Worm (Caenorhabditis elegans) whole organism, young adult: ENCODE data around the gene W08E12.4.

Experiments
- B0019.2 ChIP-seq: fragments of 200-800 bp; sonication (Bioruptor generic); conservative IDR thresholded peaks from 2 replicates; pipeline ENCODE4 v1.3.6; 2022; ENCODE audit warnings: missing genetic modification reagents, missing genetic modification characterization, missing compliant biosample characterization
- B0336.3 ChIP-seq: fragments of 200-800 bp; sonication (Bioruptor generic); IDR thresholded peaks from 2 replicates; pipeline ENCODE4 v1.3.6; 2022; ENCODE audit warnings: missing genetic modification characterization, missing compliant biosample characterization
- F10E7.11 ChIP-seq: sonication (generic microtip); optimal IDR thresholded peaks from 2 replicates; lab custom pipeline; 2017; ENCODE audit warnings: mild to moderate bottlenecking, missing genetic modification characterization, moderate library complexity, missing compliant biosample characterization
- F22D6.2 ChIP-seq: sonication (generic microtip); optimal IDR thresholded peaks from 2 replicates; lab custom pipeline; 2016; ENCODE audit warnings: mild to moderate bottlenecking, missing genetic modification characterization, missing compliant biosample characterization
- F23B12.7 ChIP-seq: sonication (generic microtip); optimal IDR thresholded peaks from 2 replicates; lab custom pipeline; 2017; ENCODE audit warnings: missing genetic modification characterization, mild to moderate bottlenecking, missing compliant biosample characterization, antibody characterized with exemption, moderate library complexity; ENCODE audit not compliant: insufficient read depth
- F33H1.4 ChIP-seq: fragments of 200-800 bp; sonication (Bioruptor generic); IDR thresholded peaks from 2 replicates; pipeline ENCODE4 v1.3.6; 2022; ENCODE audit warnings: missing genetic modification reagents, missing genetic modification characterization, missing compliant biosample characterization
- F37B4.10 ChIP-seq: fragments of 200-800 bp; sonication (Bioruptor generic); IDR thresholded peaks from 2 replicates; pipeline ENCODE4 v1.3.6; 2022; ENCODE audit warnings: missing genetic modification characterization, missing compliant biosample characterization
- K11D2.4 ChIP-seq: fragments of 200-800 bp; sonication (Bioruptor generic); IDR thresholded peaks from 2 replicates; pipeline ENCODE4 v1.3.6; 2022; ENCODE audit warnings: missing genetic modification reagents, missing genetic modification characterization, missing compliant biosample characterization
- T07F8.4 ChIP-seq: sonication (generic microtip); optimal IDR thresholded peaks from 2 replicates; lab custom pipeline; 2016; ENCODE audit warnings: mild to moderate bottlenecking, missing genetic modification characterization, moderate library complexity, missing compliant biosample characterization
- Y53F4B.3 ChIP-seq: fragments of 200-800 bp; sonication (Bioruptor generic); IDR thresholded peaks from 2 replicates; pipeline ENCODE4 v1.3.6; 2022; ENCODE audit warnings: missing genetic modification reagents, missing genetic modification characterization, missing compliant biosample characterization
- ZK185.1 ChIP-seq: sonication (generic microtip); optimal IDR thresholded peaks from 2 replicates; lab custom pipeline; 2016; ENCODE audit warnings: mild to moderate bottlenecking, missing genetic modification characterization, missing compliant biosample characterization; ENCODE audit not compliant: poor library complexity, severe bottlenecking
- aptf-2 ChIP-seq: fragments of 200-800 bp; sonication (Bioruptor generic); conservative IDR thresholded peaks from 2 replicates; pipeline ENCODE4 v1.3.6; 2022; ENCODE audit warnings: missing genetic modification reagents, missing genetic modification characterization, missing compliant biosample characterization
- aptf-3 ChIP-seq: fragments of 200-800 bp; sonication (Bioruptor generic); IDR thresholded peaks from 2 replicates; pipeline ENCODE4 v1.3.6; 2022; ENCODE audit warnings: missing genetic modification characterization, missing compliant biosample characterization
- athp-1 ChIP-seq: sonication (generic microtip); optimal IDR thresholded peaks from 2 replicates; lab custom pipeline; 2017; ENCODE audit warnings: mild to moderate bottlenecking, missing genetic modification characterization, missing compliant biosample characterization
- attf-6 ChIP-seq: fragments of 200-800 bp; sonication (Bioruptor generic); IDR thresholded peaks from 2 replicates; pipeline ENCODE4 v1.3.6; 2022; ENCODE audit warnings: missing genetic modification reagents, missing genetic modification characterization, missing compliant biosample characterization
- cebp-2 ChIP-seq: fragments of 200-800 bp; sonication (Bioruptor generic); IDR thresholded peaks from 2 replicates; pipeline ENCODE4 v1.3.6; 2022; ENCODE audit warnings: missing genetic modification characterization, missing compliant biosample characterization
- ceh-100 ChIP-seq: fragments of 200-800 bp; sonication (Bioruptor generic); IDR thresholded peaks from 2 replicates; pipeline ENCODE4 v1.3.6; 2022; ENCODE audit warnings: missing genetic modification reagents, missing genetic modification characterization, missing compliant biosample characterization
- ceh-58 ChIP-seq: fragments of 200-800 bp; sonication (Bioruptor generic); IDR thresholded peaks from 2 replicates; pipeline ENCODE4 v1.3.6; 2022; ENCODE audit warnings: missing genetic modification characterization, missing compliant biosample characterization
- ceh-79 ChIP-seq: sonication (generic microtip); optimal IDR thresholded peaks from 2 replicates; lab custom pipeline; 2017; ENCODE audit warnings: mild to moderate bottlenecking, missing genetic modification characterization, missing compliant biosample characterization
- ceh-91 ChIP-seq: fragments of 200-800 bp; sonication (Bioruptor generic); IDR thresholded peaks from 2 replicates; pipeline ENCODE4 v1.3.6; 2022; ENCODE audit warnings: missing genetic modification reagents, missing genetic modification characterization, missing compliant biosample characterization
- dpff-1 ChIP-seq: sonication (generic microtip); optimal IDR thresholded peaks from 2 replicates; lab custom pipeline; 2017; ENCODE audit warnings: mild to moderate bottlenecking, missing genetic modification characterization, missing compliant biosample characterization
- efl-1 ChIP-seq: fragments of 150-350 bp; optimal IDR thresholded peaks from 2 replicates; lab custom pipeline; 2014; ENCODE audit warnings: missing biosample characterization, missing genetic modification reagents, missing genetic modification characterization
- egl-44 ChIP-seq: fragments of 200-800 bp; sonication (Bioruptor generic); IDR thresholded peaks from 2 replicates; pipeline ENCODE4 v1.3.6; 2022; ENCODE audit warnings: missing genetic modification reagents, missing genetic modification characterization, missing compliant biosample characterization
- egrh-3 ChIP-seq: fragments of 200-800 bp; sonication (Bioruptor generic); IDR thresholded peaks from 2 replicates; pipeline ENCODE4 v1.3.6; 2022; ENCODE audit warnings: missing genetic modification reagents, missing genetic modification characterization, missing compliant biosample characterization
- ets-4 ChIP-seq: fragments of 200-800 bp; sonication (Bioruptor generic); optimal IDR thresholded peaks from 2 replicates; lab custom pipeline; 2018; ENCODE audit warnings: mild to moderate bottlenecking, missing genetic modification characterization, missing compliant biosample characterization
- fkh-3 ChIP-seq: sonication (generic microtip); optimal IDR thresholded peaks from 2 replicates; lab custom pipeline; 2016; ENCODE audit warnings: mild to moderate bottlenecking, missing genetic modification characterization, missing compliant biosample characterization
- gei-17 ChIP-seq: fragments of 200-800 bp; sonication (Bioruptor generic); optimal IDR thresholded peaks from 2 replicates; lab custom pipeline; 2018; ENCODE audit warnings: mild to moderate bottlenecking, missing genetic modification characterization, missing compliant biosample characterization
- hlh-12 ChIP-seq: sonication (generic microtip); optimal IDR thresholded peaks from 2 replicates; lab custom pipeline; 2016; ENCODE audit warnings: missing genetic modification characterization, missing compliant biosample characterization
- hmg-1.2 ChIP-seq: fragments of 200-800 bp; sonication (Bioruptor generic); IDR thresholded peaks from 2 replicates; pipeline ENCODE4 v1.3.6; 2022; ENCODE audit warnings: missing genetic modification reagents, missing genetic modification characterization, missing compliant biosample characterization
- hrde-1 ChIP-seq: sonication (generic microtip); optimal IDR thresholded peaks from 2 replicates; lab custom pipeline; 2016; ENCODE audit warnings: missing genetic modification characterization, mild to moderate bottlenecking, missing compliant biosample characterization, moderate library complexity, missing genotype, missing genetic modification reagents, borderline replicate concordance
- lag-1 ChIP-seq: fragments of 200-800 bp; sonication (Bioruptor generic); IDR thresholded peaks from 2 replicates; pipeline ENCODE4 v1.3.6; 2022; ENCODE audit warnings: missing genetic modification reagents, missing genetic modification characterization, missing compliant biosample characterization
- let-526 ChIP-seq: fragments of 200-800 bp; sonication (Bioruptor generic); IDR thresholded peaks from 2 replicates; pipeline ENCODE4 v1.3.6; 2022; ENCODE audit warnings: missing genetic modification reagents, missing genetic modification characterization, missing compliant biosample characterization
- let-607 ChIP-seq, 2 experiments: fragments of 200-800 bp in 1 of 2; sonication (Bioruptor generic) in 1 of 2; sonication (generic microtip) in 1 of 2; optimal IDR thresholded peaks; 2 replicates each; lab custom pipeline; 2016 to 2018; ENCODE audit warnings: mild to moderate bottlenecking in 2 of 2, missing compliant biosample characterization in 2 of 2, missing genetic modification characterization in 2 of 2, moderate library complexity in 2 of 2, missing genotype in 1 of 2
- lin-35 ChIP-seq, 3 experiments: fragments of 150-350 bp in 2 of 3; sonication (generic microtip) in 1 of 3; optimal IDR thresholded peaks; 2 replicates each; lab custom pipeline; 2014 to 2018; ENCODE audit warnings: missing biosample characterization in 3 of 3, missing genetic modification characterization in 3 of 3, missing genetic modification reagents in 3 of 3
- lin-40 ChIP-seq: sonication (generic microtip); optimal IDR thresholded peaks from 2 replicates; lab custom pipeline; 2016; ENCODE audit warnings: missing genetic modification characterization, mild to moderate bottlenecking, missing compliant biosample characterization, missing genotype, missing genetic modification reagents
- lir-1 ChIP-seq: fragments of 200-800 bp; sonication (Bioruptor generic); conservative IDR thresholded peaks from 2 replicates; pipeline ENCODE4 v1.3.6; 2022; ENCODE audit warnings: missing genetic modification reagents, missing genetic modification characterization, missing compliant biosample characterization
- madf-3 ChIP-seq: fragments of 200-800 bp; sonication (Bioruptor generic); IDR thresholded peaks from 2 replicates; pipeline ENCODE4 v1.3.6; 2022; ENCODE audit warnings: missing genetic modification reagents, missing genetic modification characterization, missing compliant biosample characterization
- mes-4 ChIP-seq: sonication (generic microtip); optimal IDR thresholded peaks from 2 replicates; lab custom pipeline; 2016; ENCODE audit warnings: missing genotype, missing genetic modification characterization, missing compliant biosample characterization
- mxl-1 ChIP-seq: sonication (generic microtip); optimal IDR thresholded peaks from 2 replicates; lab custom pipeline; 2016; ENCODE audit warnings: missing genetic modification characterization, missing compliant biosample characterization
- nfya-2 ChIP-seq: fragments of 200-800 bp; sonication (Bioruptor generic); IDR thresholded peaks from 2 replicates; pipeline ENCODE4 v1.3.6; 2022; ENCODE audit warnings: missing genetic modification reagents, missing genetic modification characterization, missing compliant biosample characterization
- nhr-179 ChIP-seq: sonication (generic microtip); optimal IDR thresholded peaks from 2 replicates; lab custom pipeline; 2016; ENCODE audit warnings: mild to moderate bottlenecking, missing genetic modification characterization, missing compliant biosample characterization
- nhr-80 ChIP-seq: sonication (generic microtip); optimal IDR thresholded peaks from 2 replicates; lab custom pipeline; 2016; ENCODE audit warnings: missing genetic modification characterization, missing compliant biosample characterization
- rec-8 ChIP-seq, 2 experiments: sonication (generic microtip); optimal IDR thresholded peaks; 2 replicates each; lab custom pipeline; 2016; ENCODE audit warnings: mild to moderate bottlenecking in 2 of 2, missing genetic modification characterization in 2 of 2, missing genetic modification reagents in 2 of 2, missing genotype in 2 of 2, missing biosample characterization in 1 of 2, missing compliant biosample characterization in 1 of 2, moderate library complexity in 1 of 2
- snpc-1.1 ChIP-seq: sonication (generic microtip); optimal IDR thresholded peaks from 2 replicates; lab custom pipeline; 2017; ENCODE audit warnings: missing genetic modification characterization, mild to moderate bottlenecking, missing compliant biosample characterization, antibody characterized with exemption, moderate library complexity, missing genotype, missing genetic modification reagents; ENCODE audit not compliant: insufficient read depth
- tbx-9 ChIP-seq: sonication (generic microtip); optimal IDR thresholded peaks from 2 replicates; lab custom pipeline; 2016; ENCODE audit warnings: borderline replicate concordance, missing genetic modification characterization, inconsistent platforms, missing compliant biosample characterization
- xnd-1 ChIP-seq: sonication (generic microtip); optimal IDR thresholded peaks from 2 replicates; lab custom pipeline; 2016; ENCODE audit warnings: missing genotype, missing genetic modification reagents, missing genetic modification characterization, missing compliant biosample characterization
- ztf-26 ChIP-seq: sonication (generic microtip); optimal IDR thresholded peaks from 2 replicates; lab custom pipeline; 2017; ENCODE audit warnings: missing genetic modification characterization, missing compliant biosample characterization

W08E12.4 gene

DNA sequence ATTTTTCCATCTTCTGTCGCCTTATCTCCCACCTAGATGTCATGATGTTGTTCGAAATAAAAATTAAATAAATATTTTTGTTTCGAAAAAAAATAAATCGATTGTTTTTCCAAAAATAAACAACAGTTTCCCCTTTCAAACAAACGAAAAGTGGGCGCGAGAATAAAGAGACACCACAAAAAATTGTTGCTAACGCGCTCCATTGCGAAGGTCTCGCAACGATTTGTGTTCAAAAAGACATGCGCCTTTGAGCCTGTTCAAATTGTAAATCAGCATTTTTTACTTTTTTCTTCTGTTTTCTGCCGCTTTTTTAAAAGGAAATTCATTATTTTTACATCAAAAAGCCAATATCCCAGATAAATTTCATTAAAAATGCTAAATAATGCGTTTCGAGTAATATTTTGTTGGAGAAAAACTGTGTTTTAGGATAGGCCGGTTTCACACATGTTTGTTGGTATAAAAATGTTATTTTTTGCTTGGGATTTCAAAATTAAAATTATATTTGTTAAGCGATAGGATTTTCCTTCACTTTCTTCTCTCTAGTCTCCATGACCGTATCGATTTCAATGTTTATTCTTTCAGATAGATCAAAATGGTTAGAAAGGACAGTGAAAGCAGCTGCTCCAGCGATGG is 7.5 kb upstream of the W08E12.4 start, which contains the start of gene W08E12.7 (continued):
- TF ChIP-seq xnd-1 (tag; lab: Kevin White, UChicago) (peak; percentile 61), cebp-2 (GFP tag; lab: Robert Waterston, UW) (no peak), T07F8.4 (tag; lab: Kevin White, UChicago) (peak; percentile 20), ztf-26 (peak; percentile 2), nhr-179 (tag; lab: Kevin White, UChicago) (no peak), tbx-9 (tag; lab: Kevin White, UChicago) (no peak), athp-1 (tag; lab: Kevin White, UChicago) (peak; percentile 89), egrh-3 (no peak), hrde-1 (tag; lab: Kevin White, UChicago) (peak; percentile 32), attf-6 (GFP tag; lab: Robert Waterston, UW) (0 out of 2 replicates have a peak, but pooled peaks have one; percentile 38), lin-40 (tag; lab: Kevin White, UChicago) (peak; percentile 87), ceh-100 (GFP tag; lab: Robert Waterston, UW) (peak; percentile 95), madf-3 (GFP tag; lab: Robert Waterston, UW) (peak; percentile 90), ceh-79 (no peak), ZK185.1 (peak; percentile 87), B0019.2 (GFP tag; lab: Robert Waterston, UW) (peak; percentile 93), aptf-2 (GFP tag; lab: Robert Waterston, UW) (peak; percentile 62; the same call in 1 of the 2 replicates), ceh-91 (GFP tag; lab: Robert Waterston, UW) (peak; percentile 95), egl-44 (no peak), lag-1 (GFP tag; lab: Robert Waterston, UW) (no peak), F37B4.10 (GFP tag; lab: Robert Waterston, UW) (no peak), rec-8 (tag; optimal IDR thresholded peaks at IDR 0.05; lab: Kevin White, UChicago) (peak; percentile 32 to 36), fkh-3 (tag; lab: Kevin White, UChicago) (no peak), F33H1.4 (GFP tag; lab: Robert Waterston, UW) (peak; percentile 99), mxl-1 (no peak), dpff-1 (tag; lab: Kevin White, UChicago) (no peak), hmg-1.2 (GFP tag; lab: Robert Waterston, UW) (peak; percentile 86), nfya-2 (GFP tag; lab: Robert Waterston, UW) (no peak), F10E7.11 (tag; lab: Kevin White, UChicago) (no peak), hlh-12 (tag; lab: Kevin White, UChicago) (no peak), lir-1 (peak; percentile 89), F22D6.2 (tag; lab: Kevin White, UChicago) (peak; percentile 55), aptf-3 (GFP tag; lab: Robert Waterston, UW) (no peak), let-607 (tag; optimal IDR thresholded peaks at IDR 0.05; lab: Kevin White, UChicago) (peak; percentile 60 to 70), Y53F4B.3 (GFP tag; lab: Robert Waterston, UW) (peak; percentile 67), K11D2.4 (GFP tag; lab: Robert Waterston, UW) (peak; percentile 83), ceh-58 (GFP tag; lab: Robert Waterston, UW) (no peak), ets-4 (GFP tag; lab: Kevin White, UChicago) (no peak), lin-35 (GFP tag; optimal IDR thresholded peaks at IDR 0.05; lab: Kevin White, UChicago) (peak; percentile 36 to 93 (median 36)), nhr-80 (peak; percentile 91), gei-17 (no peak), F23B12.7 (tag; lab: Kevin White, UChicago) (peak; percentile 95), let-526 (peak; percentile 88; the same call in 1 of the 2 replicates), mes-4 (no peak), efl-1 (peak; percentile 94), B0336.3 (peak; percentile 90), snpc-1.1 (tag; lab: Kevin White, UChicago) (peak; percentile 72)
